Worm (Caenorhabditis elegans): ENCODE measurements around the gene cdgs-1.

DNA sequence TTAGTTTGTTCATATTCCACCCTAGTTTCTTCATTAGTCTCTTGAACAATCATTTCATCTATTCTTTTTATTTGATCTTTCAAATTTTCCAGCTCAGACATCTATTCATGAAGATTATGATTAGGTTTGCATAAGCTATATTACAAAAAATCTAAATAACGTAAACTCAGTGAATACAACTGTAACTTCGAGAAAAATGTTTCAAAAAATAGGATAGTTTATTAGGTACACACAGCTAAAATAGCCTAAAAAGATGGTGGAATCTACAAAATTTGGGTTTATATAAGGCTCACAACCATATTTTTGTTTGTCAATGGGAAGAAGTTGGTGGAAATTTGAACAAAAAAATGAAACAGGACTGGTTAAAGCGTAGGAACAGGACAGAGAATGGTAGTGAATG is 2.8 kb downstream of the cdgs-1 start, which contains the start of gene zgpa-1:
- TF ChIP-seq skn-1 (tag; optimal IDR thresholded peaks at IDR 0.05) = no peak
- no peak for TF ChIP-seq pha-4 (GFP tag; IDR thresholded peaks at IDR 0.05)
- TF ChIP-seq pha-4 (tag; optimal IDR thresholded peaks at IDR 0.05) = no peak
- TF ChIP-seq nhr-237 (tag; optimal IDR thresholded peaks at IDR 0.05) = no peak
- no peak for TF ChIP-seq Y75B8A.6 (GFP tag; IDR thresholded peaks at IDR 0.05)
- TF ChIP-seq lin-13 (GFP tag; optimal IDR thresholded peaks at IDR 0.05) = no peak
- TF ChIP-seq nhr-42 (GFP tag; IDR thresholded peaks at IDR 0.05) = no peak
- no peak for TF ChIP-seq nhr-6 (tag; optimal IDR thresholded peaks at IDR 0.05)
- TF ChIP-seq zag-1 (tag; optimal IDR thresholded peaks at IDR 0.05) = no peak
- no peak for TF ChIP-seq unc-39 (tag; optimal IDR thresholded peaks at IDR 0.05)
- TF ChIP-seq sdz-12 (GFP tag; optimal IDR thresholded peaks at IDR 0.05) = no peak
- no peak for TF ChIP-seq nhr-77 (tag; optimal IDR thresholded peaks at IDR 0.05)

All from whole organism, L4 larva.